Fruit fly (Drosophila melanogaster) whole organism, embryonic: ENCODE results near the gene salr.

Experiments
- Blimp-1 ChIP-seq: fragments of 200-800 bp; sonication (Bioruptor generic); optimal IDR thresholded peaks from 3 replicates; lab custom pipeline; 2018; ENCODE audit warnings: missing biosample characterization, missing genetic modification characterization, mild to moderate bottlenecking, moderate library complexity, missing genetic modification reagents
- BtbVII ChIP-seq: fragments of 200-800 bp; sonication (Bioruptor generic); optimal IDR thresholded peaks from 3 replicates; lab custom pipeline; 2017; ENCODE audit warnings: missing biosample characterization, mild to moderate bottlenecking, missing genetic modification characterization
- CG10147 ChIP-seq: fragments of 200-800 bp; sonication (Bioruptor generic); optimal IDR thresholded peaks from 2 replicates; lab custom pipeline; 2019; ENCODE audit warnings: missing biosample characterization, mild to moderate bottlenecking, missing genetic modification characterization, moderate library complexity
- CG10274 ChIP-seq: fragments of 200-800 bp; sonication (Bioruptor generic); optimal IDR thresholded peaks from 3 replicates; lab custom pipeline; 2017; ENCODE audit warnings: missing biosample characterization, mild to moderate bottlenecking, missing genetic modification characterization
- CG10431 ChIP-seq: fragments of 200-800 bp; sonication (Bioruptor generic); optimal IDR thresholded peaks from 3 replicates; lab custom pipeline; 2018; ENCODE audit warnings: missing biosample characterization, mild to moderate bottlenecking, missing genetic modification characterization
- CG11504 ChIP-seq: fragments of 200-800 bp; sonication (Bioruptor generic); optimal IDR thresholded peaks from 3 replicates; lab custom pipeline; 2019; ENCODE audit warnings: missing biosample characterization, mild to moderate bottlenecking, missing genetic modification characterization, moderate library complexity
- CG12219 ChIP-seq: fragments of 200-800 bp; sonication (Bioruptor generic); optimal IDR thresholded peaks from 3 replicates; lab custom pipeline; 2018; ENCODE audit warnings: missing biosample characterization, mild to moderate bottlenecking, missing genetic modification characterization
- CG13624 ChIP-seq: fragments of 200-800 bp; sonication (Bioruptor generic); optimal IDR thresholded peaks from 2 replicates; lab custom pipeline; 2016; ENCODE audit warnings: missing biosample characterization, missing genetic modification characterization
- CG1647 ChIP-seq: fragments of 200-800 bp; sonication (Bioruptor generic); optimal IDR thresholded peaks from 3 replicates; lab custom pipeline; 2016; ENCODE audit warnings: missing biosample characterization, missing genetic modification characterization
- CG16779 ChIP-seq: fragments of 200-800 bp; sonication (Bioruptor generic); IDR thresholded peaks from 2 replicates; pipeline ENCODE4 v1.3.6; 2022; ENCODE audit warnings: missing biosample characterization, missing genetic modification characterization
- CG16813 ChIP-seq: fragments of 200-800 bp; sonication (Bioruptor generic); IDR thresholded peaks from 3 replicates; pipeline ENCODE4 v1.3.6; 2022; ENCODE audit warnings: missing biosample characterization, missing genetic modification characterization; ENCODE audit not compliant: partially characterized antibody
- CG18262 ChIP-seq: fragments of 200-800 bp; optimal IDR thresholded peaks from 3 replicates; lab custom pipeline; 2019; ENCODE audit warnings: missing biosample characterization, mild to moderate bottlenecking, missing genetic modification characterization, moderate library complexity
- CG32532 ChIP-seq: fragments of 200-800 bp; sonication (Bioruptor generic); IDR thresholded peaks from 2 replicates; pipeline ENCODE4 v1.3.6; 2022; ENCODE audit warnings: missing biosample characterization, missing genetic modification characterization
- CG34224 ChIP-seq: fragments of 200-800 bp; sonication (Bioruptor generic); IDR thresholded peaks from 3 replicates; pipeline ENCODE4 v1.3.6; 2022; ENCODE audit warnings: missing biosample characterization, missing genetic modification characterization; ENCODE audit not compliant: partially characterized antibody
- CG3847 ChIP-seq: fragments of 200-800 bp; sonication (Bioruptor generic); IDR thresholded peaks from 2 replicates; pipeline ENCODE4 v1.3.6; 2022; ENCODE audit warnings: missing biosample characterization, missing genetic modification characterization
- CG4424 ChIP-seq: fragments of 200-800 bp; sonication (Bioruptor generic); optimal IDR thresholded peaks from 3 replicates; lab custom pipeline; 2016; ENCODE audit warnings: missing biosample characterization, missing genetic modification characterization
- CG6791 ChIP-seq: fragments of 200-800 bp; sonication (Bioruptor generic); IDR thresholded peaks from 3 replicates; pipeline ENCODE4 v1.3.6; 2022; ENCODE audit warnings: missing biosample characterization, missing genetic modification characterization; ENCODE audit not compliant: partially characterized antibody
- CG7839 ChIP-seq: fragments of 200-800 bp; sonication (Bioruptor generic); optimal IDR thresholded peaks from 3 replicates; lab custom pipeline; 2018; ENCODE audit warnings: missing biosample characterization, mild to moderate bottlenecking, missing genetic modification characterization, moderate library complexity
- CG8281 ChIP-seq: fragments of 200-800 bp; sonication (Bioruptor generic); optimal IDR thresholded peaks from 2 replicates; lab custom pipeline; 2018; ENCODE audit warnings: missing biosample characterization, mild to moderate bottlenecking, missing genetic modification characterization, moderate library complexity
- Doc3 ChIP-seq: fragments of 200-800 bp; sonication (Bioruptor generic); IDR thresholded peaks from 3 replicates; pipeline ENCODE4 v1.3.6; 2022; ENCODE audit warnings: missing biosample characterization, missing genetic modification characterization; ENCODE audit not compliant: partially characterized antibody
- Dp ChIP-seq: fragments of 200-800 bp; sonication (Bioruptor generic); optimal IDR thresholded peaks from 2 replicates; lab custom pipeline; 2018; ENCODE audit warnings: missing biosample characterization, mild to moderate bottlenecking, missing genetic modification characterization, moderate library complexity
- Ets97D ChIP-seq: fragments of 200-800 bp; sonication (Bioruptor generic); optimal IDR thresholded peaks from 3 replicates; lab custom pipeline; 2016; ENCODE audit warnings: missing biosample characterization, missing genetic modification characterization
- Hand ChIP-seq: fragments of 200-800 bp; sonication (Bioruptor generic); optimal IDR thresholded peaks from 2 replicates; lab custom pipeline; 2017; ENCODE audit warnings: mild to moderate bottlenecking, missing biosample characterization, missing genetic modification reagents, missing genetic modification characterization
- Hmr ChIP-seq: fragments of 200-800 bp; sonication (Bioruptor generic); optimal IDR thresholded peaks from 3 replicates; lab custom pipeline; 2017; ENCODE audit warnings: mild to moderate bottlenecking, missing biosample characterization, missing genetic modification reagents, missing genetic modification characterization
- Lpt ChIP-seq: fragments of >200 bp; optimal IDR thresholded peaks from 2 replicates; lab custom pipeline; 2018; ENCODE audit warnings: missing biosample characterization, missing genetic modification characterization
- Mad ChIP-seq: fragments of 200-800 bp; sonication (Bioruptor generic); optimal IDR thresholded peaks from 2 replicates; lab custom pipeline; 2016; ENCODE audit warnings: missing biosample characterization, missing genetic modification characterization
- NC2β ChIP-seq: fragments of 200-800 bp; sonication (Bioruptor generic); optimal IDR thresholded peaks from 2 replicates; lab custom pipeline; 2016; ENCODE audit warnings: missing biosample characterization, missing genetic modification characterization
- Oli ChIP-seq: fragments of 200-800 bp; sonication (Bioruptor generic); optimal IDR thresholded peaks from 2 replicates; lab custom pipeline; 2018; ENCODE audit warnings: missing biosample characterization, mild to moderate bottlenecking, missing genetic modification characterization, moderate library complexity
- Optix ChIP-seq: fragments of 200-800 bp; sonication (Bioruptor generic); IDR thresholded peaks from 3 replicates; pipeline ENCODE4 v1.3.6; 2022; ENCODE audit warnings: missing biosample characterization, missing genetic modification characterization
- Ssrp ChIP-seq: fragments of 200-800 bp; sonication (Bioruptor generic); optimal IDR thresholded peaks from 2 replicates; lab custom pipeline; 2018; ENCODE audit warnings: missing biosample characterization, mild to moderate bottlenecking, missing genetic modification characterization, moderate library complexity
- YL-1 ChIP-seq: fragments of 200-800 bp; sonication (Bioruptor generic); optimal IDR thresholded peaks from 3 replicates; lab custom pipeline; 2017; ENCODE audit warnings: missing biosample characterization, mild to moderate bottlenecking, missing genetic modification characterization
- ap ChIP-seq: fragments of 200-800 bp; sonication (Bioruptor generic); IDR thresholded peaks from 2 replicates; pipeline ENCODE4 v1.3.6; 2022; ENCODE audit warnings: missing biosample characterization, missing genetic modification characterization
- bsh ChIP-seq, 2 experiments: fragments of 200-800 bp; sonication (Bioruptor generic); optimal IDR thresholded peaks; 2 replicates each; lab custom pipeline; 2017 to 2018; ENCODE audit warnings: mild to moderate bottlenecking in 2 of 2, missing biosample characterization in 2 of 2, missing genetic modification characterization in 2 of 2, moderate library complexity in 1 of 2
- crc ChIP-seq: fragments of 200-800 bp; sonication (Bioruptor generic); optimal IDR thresholded peaks from 2 replicates; lab custom pipeline; 2016; ENCODE audit warnings: missing biosample characterization, missing genetic modification characterization
- crol ChIP-seq: fragments of 200-800 bp; sonication (Bioruptor generic); IDR thresholded peaks from 2 replicates; pipeline ENCODE4 v1.3.6; 2022; ENCODE audit warnings: missing biosample characterization, missing genetic modification characterization
- dati ChIP-seq: fragments of 200-800 bp; sonication (Bioruptor generic); IDR thresholded peaks from 2 replicates; pipeline ENCODE4 v1.3.6; 2022; ENCODE audit warnings: missing biosample characterization, missing genetic modification characterization
- fd102C ChIP-seq: fragments of 200-800 bp; sonication (Bioruptor generic); optimal IDR thresholded peaks from 2 replicates; lab custom pipeline; 2018; ENCODE audit warnings: missing biosample characterization, mild to moderate bottlenecking, missing genetic modification characterization, moderate library complexity
- fd3F ChIP-seq: fragments of 200-800 bp; sonication (Bioruptor generic); optimal IDR thresholded peaks from 2 replicates; lab custom pipeline; 2018; ENCODE audit warnings: missing biosample characterization, mild to moderate bottlenecking, missing genetic modification characterization, moderate library complexity
- nmo ChIP-seq: fragments of 200-800 bp; sonication (Bioruptor generic); optimal IDR thresholded peaks from 2 replicates; lab custom pipeline; 2018; ENCODE audit warnings: missing biosample characterization, mild to moderate bottlenecking, missing genetic modification characterization, moderate library complexity
- oc ChIP-seq: fragments of 200-800 bp; sonication (Bioruptor generic); optimal IDR thresholded peaks from 2 replicates; lab custom pipeline; 2018; ENCODE audit warnings: missing biosample characterization, mild to moderate bottlenecking, missing genetic modification characterization, moderate library complexity
- phol ChIP-seq: fragments of 200-800 bp; sonication (Bioruptor generic); optimal IDR thresholded peaks from 3 replicates; lab custom pipeline; 2018; ENCODE audit warnings: missing biosample characterization, mild to moderate bottlenecking, missing genetic modification characterization, moderate library complexity
- row ChIP-seq: fragments of 200-800 bp; sonication (Bioruptor generic); IDR thresholded peaks from 3 replicates; pipeline ENCODE4 v1.3.6; 2022; ENCODE audit warnings: missing biosample characterization, missing genetic modification characterization
- schlank ChIP-seq: fragments of 200-800 bp; sonication (Bioruptor generic); optimal IDR thresholded peaks from 2 replicates; lab custom pipeline; 2018; ENCODE audit warnings: missing biosample characterization, mild to moderate bottlenecking, missing genetic modification characterization
- slp2 ChIP-seq: fragments of 200-800 bp; sonication (Bioruptor generic); optimal IDR thresholded peaks from 2 replicates; lab custom pipeline; 2016; ENCODE audit warnings: missing biosample characterization, missing genetic modification characterization
- sr ChIP-seq: fragments of 200-800 bp; sonication (Bioruptor generic); IDR thresholded peaks from 3 replicates; pipeline ENCODE4 v1.3.6; 2022; ENCODE audit warnings: missing biosample characterization, missing genetic modification characterization
- stwl ChIP-seq: fragments of 200-800 bp; sonication (Bioruptor generic); optimal IDR thresholded peaks from 3 replicates; lab custom pipeline; 2018; ENCODE audit warnings: missing biosample characterization, mild to moderate bottlenecking, missing genetic modification characterization, moderate library complexity
- tin ChIP-seq: fragments of 200-800 bp; sonication (Bioruptor generic); optimal IDR thresholded peaks from 3 replicates; lab custom pipeline; 2016; ENCODE audit warnings: missing biosample characterization, missing genetic modification characterization
- twi ChIP-seq: fragments of 200-800 bp; optimal IDR thresholded peaks from 2 replicates; lab custom pipeline; 2019; ENCODE audit warnings: missing biosample characterization, mild to moderate bottlenecking, missing genetic modification characterization, moderate library complexity
- zf30C ChIP-seq: fragments of 200-800 bp; sonication (Bioruptor generic); optimal IDR thresholded peaks from 3 replicates; lab custom pipeline; 2018; ENCODE audit warnings: missing biosample characterization, mild to moderate bottlenecking, missing genetic modification characterization

The salr gene

DNA sequence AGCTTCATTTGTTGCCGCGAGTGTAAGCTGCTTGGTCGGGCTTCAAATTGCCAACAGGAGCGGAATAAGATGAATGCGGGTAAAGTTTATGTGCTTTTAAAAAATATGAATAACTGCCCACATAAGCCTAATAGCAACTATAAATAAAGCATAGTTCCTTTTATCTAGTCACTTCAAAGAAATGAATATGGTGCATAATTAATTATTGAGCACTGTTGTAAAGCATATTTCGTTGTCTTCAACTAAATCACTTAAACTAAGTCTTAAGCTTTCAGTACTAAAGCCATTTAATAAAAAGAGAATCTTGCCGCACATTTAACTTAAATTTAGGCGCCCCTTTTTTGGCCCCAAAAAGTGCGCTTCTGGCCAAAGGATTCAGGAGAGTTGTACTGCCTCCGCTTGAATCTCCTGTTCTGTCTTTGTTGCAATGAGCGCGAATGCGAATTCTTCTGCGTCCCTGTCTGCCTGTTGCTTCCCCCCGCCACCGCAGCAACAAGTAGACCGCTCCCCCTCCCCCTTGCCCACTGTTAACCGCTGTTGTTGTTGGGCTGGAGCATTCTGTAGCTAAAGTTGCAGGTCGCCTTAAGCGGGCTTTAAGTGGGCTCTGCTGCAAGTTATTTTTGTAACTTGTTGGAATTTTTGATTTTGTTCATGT lies 40.9 kb downstream of the salr start:
- no peak for TF ChIP-seq twi
- TF ChIP-seq tin (GFP tag; lab: Kevin White, UChicago), result no peak
- TF ChIP-seq Dp (GFP tag; lab: Kevin White, UChicago), result no peak
- no peak for TF ChIP-seq Lpt (GFP tag; lab: Kevin White, UChicago)
- TF ChIP-seq Doc3 (GFP tag; lab: Robert Waterston, UW), result no peak
- TF ChIP-seq bsh (GFP tag; optimal IDR thresholded peaks at IDR 0.05; lab: Kevin White, UChicago), result peak in 1 of 2 experiments; percentile 51
- TF ChIP-seq CG10147 (GFP tag; lab: Kevin White, UChicago), result no peak
- no peak for TF ChIP-seq phol (tag; lab: Kevin White, UChicago)
- TF ChIP-seq CG34224 (GFP tag; lab: Robert Waterston, UW), result no peak
- TF ChIP-seq fd3F (GFP tag; lab: Kevin White, UChicago), result no peak
- TF ChIP-seq oc (tag; lab: Kevin White, UChicago), result no peak
- 0 out of 2 replicates have a peak, but pooled peaks have one; percentile 6 for TF ChIP-seq crol (GFP tag; lab: Robert Waterston, UW)
- TF ChIP-seq fd102C (GFP tag; lab: Kevin White, UChicago), result no peak
- no peak for TF ChIP-seq CG8281 (tag; lab: Kevin White, UChicago)
- TF ChIP-seq CG10431 (GFP tag; lab: Kevin White, UChicago), result no peak

- TF ChIP-seq crc (GFP tag; lab: Kevin White, UChicago) (no peak), stwl (tag; lab: Kevin White, UChicago) (no peak), CG3847 (GFP tag; lab: Robert Waterston, UW) (no peak), CG18262 (tag; lab: Kevin White, UChicago) (peak; percentile 41), Mad (GFP tag; lab: Kevin White, UChicago) (no peak), nmo (peak; percentile 27), dati (GFP tag; lab: Robert Waterston, UW) (no peak), CG16779 (GFP tag; lab: Robert Waterston, UW) (no peak), row (GFP tag; lab: Robert Waterston, UW) (peak; percentile 9; the same call in 1 of the 3 replicates), sr (no peak), slp2 (GFP tag; lab: Kevin White, UChicago) (no peak), Hmr (no peak), CG1647 (GFP tag; lab: Kevin White, UChicago) (no peak), CG32532 (GFP tag; lab: Robert Waterston, UW) (no peak), CG10274 (GFP tag; lab: Kevin White, UChicago) (no peak), Oli (no peak), CG6791 (GFP tag; lab: Robert Waterston, UW) (no peak), CG13624 (GFP tag; lab: Kevin White, UChicago) (no peak), CG11504 (tag; lab: Kevin White, UChicago) (peak; percentile 38), ap (GFP tag; lab: Robert Waterston, UW) (no peak), Blimp-1 (GFP tag; lab: Kevin White, UChicago) (peak; percentile 48), NC2β (GFP tag; lab: Kevin White, UChicago) (no peak), Optix (no peak), Ets97D (GFP tag; lab: Kevin White, UChicago) (no peak), YL-1 (GFP tag; lab: Kevin White, UChicago) (no peak), zf30C (GFP tag; lab: Kevin White, UChicago) (no peak), Hand (GFP tag; lab: Kevin White, UChicago) (no peak), CG12219 (GFP tag; lab: Kevin White, UChicago) (no peak), Ssrp (tag; lab: Kevin White, UChicago) (no peak), BtbVII (GFP tag; lab: Kevin White, UChicago) (no peak), CG16813 (GFP tag; lab: Robert Waterston, UW) (no peak), schlank (no peak), CG4424 (no peak), CG7839 (tag; lab: Kevin White, UChicago) (peak; percentile 20)
Observed at dm6 chr2L:11403085-11403484, 44.4 kb downstream of the salr start.
